Worm (Caenorhabditis elegans): ENCODE measurements around the gene F11A5.13.

F11A5.13 gene

ce11 chrV:16235135-16235534 lies 8.7 kb upstream of the F11A5.13 start, which contains the start of gene F21H7.3:
Gene F21H7.3, minus strand, starts transcription at chrV:16235235.
- TF ChIP-seq him-1 (tag; optimal IDR thresholded peaks at IDR 0.05) (no peak), W03F9.2 (tag; optimal IDR thresholded peaks at IDR 0.05) (no peak), dao-5 (tag; optimal IDR thresholded peaks at IDR 0.05) (no peak)

DNA sequence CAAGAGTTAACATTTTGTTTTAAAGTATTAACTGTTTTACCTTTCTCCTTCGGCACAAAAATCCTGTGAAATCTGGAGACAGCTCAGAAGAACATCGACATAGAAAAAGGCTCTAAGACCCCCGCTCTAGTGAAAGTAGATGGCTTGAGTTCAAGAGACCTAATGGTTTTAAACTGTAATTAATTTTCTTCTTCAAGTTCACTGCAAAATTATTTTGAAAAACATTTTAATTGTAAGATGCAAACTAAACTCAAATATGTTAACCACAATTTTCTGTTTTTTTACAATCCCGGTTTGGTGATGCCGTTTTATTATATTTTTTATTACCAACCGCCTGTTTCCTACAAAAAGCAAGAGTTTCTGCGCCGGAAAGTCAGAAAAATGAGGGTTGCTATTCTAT lies 7.1 kb upstream of the F11A5.13 start, which contains the start of gene clec-233:
clec-233 (plus strand) TSS at position 301 of the 400 bp plus-strand sequence.
- TF ChIP-seq W03F9.2 (tag; optimal IDR thresholded peaks at IDR 0.05) = no peak
- TF ChIP-seq dao-5 (tag; optimal IDR thresholded peaks at IDR 0.05) = no peak
- TF ChIP-seq him-1 (tag; optimal IDR thresholded peaks at IDR 0.05) = no peak

DNA sequence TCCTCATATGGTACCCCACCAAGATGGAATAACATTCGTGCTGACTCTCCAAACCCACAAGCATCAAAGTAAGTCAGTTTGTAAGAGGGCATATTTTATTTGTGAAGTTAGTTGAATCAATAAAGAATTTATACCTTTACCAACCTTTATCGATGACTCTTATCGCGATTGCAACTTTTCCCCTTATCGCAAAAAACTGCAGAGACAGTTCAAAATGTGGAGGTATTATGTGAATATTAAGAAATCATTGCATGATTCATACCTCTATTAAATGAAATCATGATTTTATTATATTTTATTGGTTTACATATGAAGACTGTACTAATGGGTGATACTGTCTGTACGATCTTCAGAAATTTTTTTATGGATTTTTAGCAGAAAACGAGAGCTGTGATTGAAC lies 5.7 kb upstream of the F11A5.13 start, which contains the start of gene gst-22:
gst-22 (minus strand) TSS at position 103 of the 400 bp plus-strand sequence.
- TF ChIP-seq dao-5 (tag; optimal IDR thresholded peaks at IDR 0.05) (no peak), him-1 (tag; optimal IDR thresholded peaks at IDR 0.05) (no peak), W03F9.2 (tag; optimal IDR thresholded peaks at IDR 0.05) (no peak)

DNA sequence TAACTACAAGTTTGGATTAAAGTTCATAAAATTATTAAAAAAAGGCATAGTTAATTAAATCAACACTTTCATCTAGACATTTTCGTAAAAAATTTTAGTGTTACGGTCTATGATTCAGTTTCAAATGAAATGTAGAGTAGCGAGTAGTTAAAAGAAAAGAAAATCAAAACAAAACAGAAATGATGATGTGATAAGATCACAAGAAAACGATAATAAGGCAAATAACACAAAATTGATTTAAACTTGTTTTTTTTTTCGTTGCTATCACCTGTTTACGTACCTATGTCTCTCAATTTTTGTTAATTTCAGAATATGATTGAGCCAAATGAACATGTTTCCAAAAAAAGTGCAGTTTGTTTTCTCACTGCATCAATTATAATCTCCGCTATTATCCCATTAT lies 3.4 kb upstream of the F11A5.13 start, which contains the start of the genes F21H7.2 and F21H7.12:
F21H7.2 (minus strand) TSS at position 101 of the 400 bp plus-strand sequence.
F21H7.12 (plus strand) TSS at position 270 of the 400 bp plus-strand sequence.
- TF ChIP-seq him-1 (tag; optimal IDR thresholded peaks at IDR 0.05) = no peak

ce11 chrV:16229439-16229838 lies 3.0 kb upstream of the F11A5.13 start:
- TF ChIP-seq him-1 (tag; optimal IDR thresholded peaks at IDR 0.05) (no peak), W03F9.2 (tag; optimal IDR thresholded peaks at IDR 0.05) (no peak), dao-5 (tag; optimal IDR thresholded peaks at IDR 0.05) (no peak)

DNA sequence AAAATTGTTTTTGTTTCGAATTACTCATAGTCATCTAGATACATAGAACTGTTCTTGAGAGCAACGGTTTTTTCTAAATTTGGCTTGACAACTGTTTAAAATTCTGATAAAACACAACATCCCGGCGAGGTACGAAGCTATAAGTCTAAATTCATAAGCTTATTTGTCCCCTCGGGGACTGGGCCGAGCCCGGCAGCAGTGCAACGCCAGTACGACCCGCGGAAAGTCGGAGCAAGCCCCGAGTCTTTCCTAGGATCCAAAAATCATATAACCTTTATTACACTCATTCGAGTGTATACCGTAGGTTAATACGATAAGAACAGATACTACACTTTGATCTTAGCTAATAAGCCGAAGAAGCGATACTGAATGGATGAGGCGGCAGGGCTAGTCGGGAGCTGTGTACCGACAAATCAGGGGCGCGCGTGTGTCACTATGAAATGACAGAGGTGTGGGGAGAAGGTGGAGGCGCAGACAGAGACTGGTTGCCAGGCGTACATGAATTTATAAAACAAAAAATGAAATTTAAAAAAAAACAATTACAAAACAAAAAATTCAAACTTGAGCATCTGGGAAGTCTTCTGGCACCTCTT lies 861 bp downstream of the F11A5.13 start:
- TF ChIP-seq him-1 (tag; optimal IDR thresholded peaks at IDR 0.05) (no peak), dao-5 (tag; optimal IDR thresholded peaks at IDR 0.05) (no peak), W03F9.2 (tag; optimal IDR thresholded peaks at IDR 0.05) (no peak)

DNA sequence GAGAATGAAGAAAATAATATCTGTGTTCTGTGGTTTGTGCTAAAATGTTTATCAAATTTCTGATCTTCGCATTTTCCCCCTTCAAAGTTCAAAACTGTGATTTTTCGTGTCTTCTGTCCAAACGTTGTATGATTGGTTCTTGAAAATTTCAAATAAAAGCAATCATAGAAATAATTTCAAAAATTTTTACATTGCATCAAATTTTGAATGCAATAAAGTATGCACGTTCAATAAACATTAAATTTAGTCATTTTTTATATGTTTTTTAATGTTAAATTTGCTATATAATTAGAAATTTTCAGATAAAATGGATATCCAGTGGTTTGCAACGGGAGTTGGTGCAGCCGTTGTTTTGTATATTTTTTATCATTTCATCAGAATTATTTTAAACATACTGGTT lies 2.5 kb downstream of the F11A5.13 start, which contains the start of gene stdh-2:
stdh-2 (plus strand) TSS at position 301 of the 400 bp plus-strand sequence.
- no peak for TF ChIP-seq dao-5 (tag; optimal IDR thresholded peaks at IDR 0.05)
- no peak for TF ChIP-seq W03F9.2 (tag; optimal IDR thresholded peaks at IDR 0.05)
- TF ChIP-seq him-1 (tag; optimal IDR thresholded peaks at IDR 0.05) = no peak

- no peak for TF ChIP-seq him-1 (tag; optimal IDR thresholded peaks at IDR 0.05)
- no peak for TF ChIP-seq dao-5 (tag; optimal IDR thresholded peaks at IDR 0.05)
- no peak for TF ChIP-seq W03F9.2 (tag; optimal IDR thresholded peaks at IDR 0.05)
These were observed 6.5 kb downstream of the F11A5.13 start for ce11 chrV:16220020-16220419.

DNA sequence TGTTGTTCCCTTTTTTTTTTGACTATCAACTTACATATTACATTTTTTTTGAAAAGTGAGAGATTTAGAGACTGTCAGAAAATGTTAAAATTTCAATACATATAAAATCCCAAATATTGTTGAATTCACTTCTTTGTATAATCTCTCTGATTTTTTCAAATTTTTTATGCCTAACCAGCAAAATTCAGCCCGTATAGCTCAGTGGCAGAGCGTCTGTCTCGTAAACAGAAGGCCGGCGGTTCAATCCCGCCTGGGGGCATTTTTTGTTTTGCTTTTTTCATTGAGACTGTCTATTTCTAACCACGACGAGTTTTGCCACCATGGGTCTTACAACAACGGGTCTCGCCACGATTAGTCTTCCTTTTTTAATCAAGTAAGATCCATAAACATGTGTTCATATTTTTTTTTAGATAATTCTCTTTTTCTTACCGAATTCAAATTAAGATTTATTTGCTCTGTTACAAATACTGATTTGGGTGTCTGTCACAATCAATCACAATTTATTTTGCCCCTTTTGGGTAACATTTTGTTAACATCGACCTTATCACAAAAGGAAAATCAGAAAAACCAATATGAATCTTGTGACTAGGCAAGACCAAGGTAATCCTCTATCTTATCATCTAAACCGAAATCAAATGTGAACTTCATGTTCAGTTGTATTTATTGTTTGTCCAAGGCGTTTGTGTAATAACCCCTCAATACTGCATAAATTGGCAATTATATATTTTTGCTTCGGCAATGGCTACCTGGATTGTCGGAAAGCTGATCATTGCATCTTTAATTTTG lies 7.3 kb downstream of the F11A5.13 start, which contains the start of gene glc-1:
glc-1 (plus strand) TSS at position 663 of the 786 bp plus-strand sequence.
- TF ChIP-seq dao-5 (tag; optimal IDR thresholded peaks at IDR 0.05) (no peak), W03F9.2 (tag; optimal IDR thresholded peaks at IDR 0.05) (no peak), him-1 (tag; optimal IDR thresholded peaks at IDR 0.05) (no peak)

DNA sequence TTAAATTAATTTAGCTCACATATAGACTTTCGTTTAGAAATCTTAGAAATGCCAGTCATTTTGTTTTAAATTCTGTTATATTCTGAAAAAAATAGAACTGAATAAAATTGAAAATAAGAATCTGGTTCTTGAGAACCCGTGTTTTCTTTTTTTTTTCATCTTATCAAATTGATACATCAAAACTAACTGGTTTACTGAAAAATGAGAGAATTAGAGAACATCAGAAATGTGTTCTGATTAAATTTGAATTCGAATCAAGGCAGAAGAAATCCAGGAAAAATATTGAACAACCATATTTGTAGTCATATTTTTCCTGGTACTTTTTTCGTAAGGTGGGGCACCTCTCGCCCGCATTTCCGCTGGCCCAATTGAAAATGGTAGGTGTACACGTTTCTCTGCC lies 8.0 kb downstream of the F11A5.13 start, which contains the start of gene F11A5.15:
F11A5.15 (minus strand) TSS at position 101 of the 400 bp plus-strand sequence.
- TF ChIP-seq him-1 (tag; optimal IDR thresholded peaks at IDR 0.05) = no peak
- TF ChIP-seq W03F9.2 (tag; optimal IDR thresholded peaks at IDR 0.05) = no peak
- TF ChIP-seq dao-5 (tag; optimal IDR thresholded peaks at IDR 0.05) = no peak

DNA sequence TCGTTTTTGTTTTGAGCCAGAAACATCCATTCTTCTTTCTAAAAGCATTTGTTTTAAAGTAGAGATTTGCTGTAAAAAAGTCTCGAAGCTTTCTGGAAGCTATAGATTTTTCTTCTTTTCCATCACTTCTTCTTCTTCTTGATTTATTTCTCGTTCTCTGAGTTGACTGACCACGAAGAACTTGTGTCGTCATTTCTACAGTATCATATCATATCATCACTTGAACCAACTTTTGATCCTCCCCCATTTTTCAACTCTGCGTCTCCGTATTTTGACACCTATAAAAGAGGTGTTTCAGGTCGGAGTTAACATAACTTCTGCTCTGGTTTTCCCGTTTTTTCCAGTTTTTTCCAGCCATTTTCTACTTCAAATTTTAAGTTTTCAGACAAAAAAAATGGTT lies 12.0 kb downstream of the F11A5.13 start, which contains the start of gene F11A5.9:
F11A5.9 (plus strand) TSS at position 386 of the 400 bp plus-strand sequence.
- TF ChIP-seq dao-5 (tag; optimal IDR thresholded peaks at IDR 0.05) (no peak), W03F9.2 (tag; optimal IDR thresholded peaks at IDR 0.05) (no peak), him-1 (tag; optimal IDR thresholded peaks at IDR 0.05) (no peak)

DNA sequence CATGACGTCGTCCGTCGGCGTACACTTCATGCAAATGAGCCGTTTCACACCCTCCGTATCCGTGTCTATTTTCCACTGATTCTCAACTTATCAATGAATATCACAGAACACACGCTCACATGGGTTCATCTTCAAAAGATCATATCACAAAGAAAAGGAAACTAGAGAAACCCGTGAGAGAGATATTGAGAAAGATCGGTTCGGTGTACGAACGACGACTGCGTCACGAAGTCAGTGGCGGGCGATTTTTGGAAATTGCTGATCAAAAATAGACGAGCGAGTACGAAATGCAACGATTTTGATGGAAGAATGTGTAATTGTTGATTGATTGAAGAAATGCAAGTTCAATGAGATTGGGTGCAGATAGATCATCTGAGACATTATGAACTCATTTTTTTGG lies 13.2 kb downstream of the F11A5.13 start:
- TF ChIP-seq him-1 (tag; optimal IDR thresholded peaks at IDR 0.05) (no peak), dao-5 (tag; optimal IDR thresholded peaks at IDR 0.05) (no peak), W03F9.2 (tag; optimal IDR thresholded peaks at IDR 0.05) (no peak)

- TF ChIP-seq W03F9.2 (tag; optimal IDR thresholded peaks at IDR 0.05) (no peak), dao-5 (tag; optimal IDR thresholded peaks at IDR 0.05) (no peak), him-1 (tag; optimal IDR thresholded peaks at IDR 0.05) (no peak)
These were observed 14.8 kb downstream of the F11A5.13 start for ce11 chrV:16211713-16212112.

Data from whole organism, L4/young adult.